Worm (Caenorhabditis elegans): ENCODE results near the gene M03A1.8.
A peak's percentile ranks its signal among the peaks of the same experiment; 100 is the strongest.

The M03A1.8 gene

ce11 chrII:4604149-4604548 lies 44.0 kb downstream of the M03A1.8 start:
- TF ChIP-seq skn-1 (tag; optimal IDR thresholded peaks at IDR 0.05) (peak; percentile 70), ztf-4 (tag; optimal IDR thresholded peaks at IDR 0.05) (no peak), lsy-2 (tag; optimal IDR thresholded peaks at IDR 0.05) (peak in 1 of 2 experiments; percentile 28), nhr-237 (tag; optimal IDR thresholded peaks at IDR 0.05) (no peak), C34F6.9 (tag; optimal IDR thresholded peaks at IDR 0.05) (peak; percentile 33), unc-55 (GFP tag; optimal IDR thresholded peaks at IDR 0.05) (peak; percentile 52), ceh-82 (tag; optimal IDR thresholded peaks at IDR 0.05) (no peak), nhr-77 (tag; optimal IDR thresholded peaks at IDR 0.05) (no peak), fos-1 (tag; optimal IDR thresholded peaks at IDR 0.05) (peak; percentile 92), crh-2 (tag; optimal IDR thresholded peaks at IDR 0.05) (peak; percentile 52)

ce11 chrII:4604680-4605079 lies 44.5 kb downstream of the M03A1.8 start:
- no peak for TF ChIP-seq lin-39 (tag; optimal IDR thresholded peaks at IDR 0.05)
- no peak for TF ChIP-seq nhr-21 (tag; optimal IDR thresholded peaks at IDR 0.05)
- TF ChIP-seq aly-2 (tag; optimal IDR thresholded peaks at IDR 0.05) = no peak
- no peak for TF ChIP-seq sem-4 (tag; optimal IDR thresholded peaks at IDR 0.05)
- no peak for TF ChIP-seq lin-11 (tag; optimal IDR thresholded peaks at IDR 0.05)
- TF ChIP-seq alr-1 (tag; optimal IDR thresholded peaks at IDR 0.05) = no peak
- TF ChIP-seq nhr-237 (tag; optimal IDR thresholded peaks at IDR 0.05) = no peak
- no peak for TF ChIP-seq F13H6.1 (tag; optimal IDR thresholded peaks at IDR 0.05)
- no peak for TF ChIP-seq ztf-11 (tag; optimal IDR thresholded peaks at IDR 0.05)
- TF ChIP-seq elt-3 (tag; optimal IDR thresholded peaks at IDR 0.05) = no peak
- no peak for TF ChIP-seq skn-1 (tag; optimal IDR thresholded peaks at IDR 0.05)

DNA sequence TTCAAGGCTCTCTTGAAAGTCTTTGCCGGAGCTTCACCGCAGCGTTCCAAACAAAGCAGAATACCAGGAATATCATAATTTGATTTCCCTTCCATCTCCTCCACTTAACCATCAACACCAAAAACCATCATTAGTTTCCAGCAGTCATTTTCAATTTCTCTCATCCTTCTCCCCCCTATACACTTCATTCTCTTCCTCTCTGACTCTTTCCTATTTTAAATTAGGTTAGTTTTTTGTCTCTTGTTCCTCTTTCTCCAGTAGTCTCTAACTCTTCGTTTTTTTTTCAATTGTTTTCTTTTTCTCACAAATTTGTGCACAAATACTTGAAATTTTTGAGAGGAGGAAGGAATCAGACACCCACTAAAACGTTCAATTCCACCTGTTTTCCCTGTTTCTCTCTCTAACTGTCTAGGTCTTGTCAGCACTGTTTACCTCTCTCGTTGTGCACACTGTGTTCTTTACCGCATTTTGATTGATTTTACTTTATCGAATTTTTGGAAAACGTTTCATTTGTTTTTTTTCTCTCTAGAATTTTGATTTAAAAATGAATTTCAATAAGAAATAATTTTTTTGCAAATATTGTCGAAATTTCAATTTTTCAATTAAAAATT lies 46.7 kb downstream of the M03A1.8 start:
- TF ChIP-seq unc-39 (tag; optimal IDR thresholded peaks at IDR 0.05) (no peak), C34F6.9 (tag; optimal IDR thresholded peaks at IDR 0.05) (peak; percentile 32), nhr-23 (tag; optimal IDR thresholded peaks at IDR 0.05) (no peak), crh-2 (tag; optimal IDR thresholded peaks at IDR 0.05) (peak; percentile 23), nhr-77 (tag; optimal IDR thresholded peaks at IDR 0.05) (no peak), ceh-82 (tag; optimal IDR thresholded peaks at IDR 0.05) (no peak), zag-1 (tag; optimal IDR thresholded peaks at IDR 0.05) (no peak), aly-2 (tag; optimal IDR thresholded peaks at IDR 0.05) (no peak), lin-11 (tag; optimal IDR thresholded peaks at IDR 0.05) (no peak), sem-4 (tag; optimal IDR thresholded peaks at IDR 0.05) (no peak), fos-1 (tag; optimal IDR thresholded peaks at IDR 0.05) (peak; percentile 26), mdl-1 (tag; optimal IDR thresholded peaks at IDR 0.05) (no peak)

DNA sequence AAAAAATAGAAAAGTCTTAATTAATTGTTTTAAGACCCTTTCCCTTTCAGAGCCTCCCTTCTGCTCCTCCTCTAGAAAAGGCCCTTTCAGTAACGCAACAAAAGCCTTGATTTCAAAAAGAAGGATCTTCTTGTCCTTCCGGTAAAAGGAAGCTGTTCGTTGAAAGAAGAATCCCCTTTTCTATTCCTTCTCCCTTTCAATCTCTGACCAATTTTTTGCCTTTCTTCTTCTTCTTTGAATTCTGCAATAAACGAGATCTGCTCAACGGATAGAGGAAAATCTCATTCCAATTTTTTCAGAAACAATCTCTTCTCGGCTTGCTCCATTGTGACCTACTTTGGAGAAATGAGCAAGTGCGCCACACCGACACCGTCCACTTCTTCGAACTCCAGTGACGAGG lies 47.9 kb downstream of the M03A1.8 start, which contains the start of gene F35D11.3:
TSS of gene F35D11.3 (plus strand) at position 300 of the 400 bp plus-strand sequence.
- TF ChIP-seq unc-62 (GFP tag; optimal IDR thresholded peaks at IDR 0.05) (no peak), blmp-1 (tag; optimal IDR thresholded peaks at IDR 0.05; ENCODE audit: insufficient read depth) (no peak), elt-1 (tag; optimal IDR thresholded peaks at IDR 0.05) (no peak), lin-39 (tag; optimal IDR thresholded peaks at IDR 0.05) (no peak), nhr-6 (tag; optimal IDR thresholded peaks at IDR 0.05) (no peak), C34F6.9 (tag; optimal IDR thresholded peaks at IDR 0.05) (no peak), zag-1 (tag; optimal IDR thresholded peaks at IDR 0.05) (no peak), sma-3 (GFP tag; optimal IDR thresholded peaks at IDR 0.05) (no peak), elt-3 (tag; optimal IDR thresholded peaks at IDR 0.05) (no peak)

Data from whole organism, L2 larva.